Fruit fly (Drosophila melanogaster) whole organism, embryonic: Measurements from ENCODE around the gene ATPsynbeta.

Experiments used
- Atf3 ChIP-seq: fragments of 200-800 bp; sonication (Bioruptor generic); optimal IDR thresholded peaks from 3 replicates; lab custom pipeline; 2016; ENCODE audit warnings: missing biosample characterization, missing genetic modification characterization
- Bgb ChIP-seq: fragments of 200-800 bp; sonication (Bioruptor generic); IDR thresholded peaks from 2 replicates; pipeline ENCODE4 v1.3.6; 2022; ENCODE audit warnings: missing biosample characterization, missing genetic modification characterization; ENCODE audit not compliant: partially characterized antibody
- CG10462 ChIP-seq: fragments of 200-800 bp; sonication (Bioruptor generic); optimal IDR thresholded peaks from 2 replicates; lab custom pipeline; 2016; ENCODE audit warnings: missing biosample characterization, missing genetic modification characterization
- CG10979 ChIP-seq: fragments of 200-800 bp; sonication (Bioruptor generic); optimal IDR thresholded peaks from 2 replicates; lab custom pipeline; 2018; ENCODE audit warnings: missing biosample characterization, mild to moderate bottlenecking, missing genetic modification characterization, moderate library complexity
- CG11723 ChIP-seq: fragments of 200-800 bp; sonication (Bioruptor generic); optimal IDR thresholded peaks from 2 replicates; lab custom pipeline; 2017; ENCODE audit warnings: missing biosample characterization, mild to moderate bottlenecking, missing genetic modification characterization
- CG15011 ChIP-seq: fragments of 200-800 bp; sonication (Bioruptor generic); optimal IDR thresholded peaks from 3 replicates; lab custom pipeline; 2018; ENCODE audit warnings: missing biosample characterization, mild to moderate bottlenecking, missing genetic modification characterization
- CG1647 ChIP-seq: fragments of 200-800 bp; sonication (Bioruptor generic); optimal IDR thresholded peaks from 3 replicates; lab custom pipeline; 2016; ENCODE audit warnings: missing biosample characterization, missing genetic modification characterization
- CG16779 ChIP-seq: fragments of 200-800 bp; sonication (Bioruptor generic); IDR thresholded peaks from 2 replicates; pipeline ENCODE4 v1.3.6; 2022; ENCODE audit warnings: missing biosample characterization, missing genetic modification characterization
- CG16813 ChIP-seq: fragments of 200-800 bp; sonication (Bioruptor generic); IDR thresholded peaks from 3 replicates; pipeline ENCODE4 v1.3.6; 2022; ENCODE audit warnings: missing biosample characterization, missing genetic modification characterization; ENCODE audit not compliant: partially characterized antibody
- CG17361 ChIP-seq: fragments of 200-800 bp; sonication (Bioruptor generic); IDR thresholded peaks from 3 replicates; pipeline ENCODE4 v1.3.6; 2022; ENCODE audit warnings: missing biosample characterization, missing genetic modification characterization
- CG2678 ChIP-seq: fragments of 200-800 bp; sonication (Bioruptor generic); optimal IDR thresholded peaks from 3 replicates; lab custom pipeline; 2019; ENCODE audit warnings: missing biosample characterization, mild to moderate bottlenecking, missing genetic modification characterization, moderate library complexity
- CG3065 ChIP-seq: fragments of 200-800 bp; sonication (Bioruptor generic); optimal IDR thresholded peaks from 2 replicates; lab custom pipeline; 2016; ENCODE audit warnings: missing biosample characterization, missing genetic modification characterization
- CG31388 ChIP-seq: fragments of 200-800 bp; sonication (Bioruptor generic); optimal IDR thresholded peaks from 2 replicates; lab custom pipeline; 2016; ENCODE audit warnings: missing biosample characterization, missing genetic modification characterization
- CG4282 ChIP-seq: fragments of 200-800 bp; sonication (Bioruptor generic); optimal IDR thresholded peaks from 2 replicates; lab custom pipeline; 2016; ENCODE audit warnings: missing biosample characterization, missing genetic modification characterization
- CG6765 ChIP-seq: fragments of 200-800 bp; sonication (Bioruptor generic); optimal IDR thresholded peaks from 3 replicates; lab custom pipeline; 2017; ENCODE audit warnings: missing biosample characterization, mild to moderate bottlenecking, missing genetic modification characterization
- CG8290 ChIP-seq, 3 experiments: fragments of 200-800 bp; sonication (Bioruptor generic); optimal IDR thresholded peaks; 2 replicates each; lab custom pipeline; 2016 to 2019; ENCODE audit warnings: missing biosample characterization in 3 of 3, missing genetic modification characterization in 3 of 3, mild to moderate bottlenecking in 2 of 3, moderate library complexity in 1 of 3
- CG8388 ChIP-seq: fragments of 200-800 bp; sonication (Bioruptor generic); optimal IDR thresholded peaks from 2 replicates; lab custom pipeline; 2019; ENCODE audit warnings: missing biosample characterization, mild to moderate bottlenecking, missing genetic modification characterization, moderate library complexity
- CG8944 ChIP-seq: fragments of 200-800 bp; sonication (Bioruptor generic); optimal IDR thresholded peaks from 3 replicates; lab custom pipeline; 2016; ENCODE audit warnings: missing biosample characterization, missing genetic modification characterization
- CG9727 ChIP-seq: fragments of 200-800 bp; sonication (Bioruptor generic); optimal IDR thresholded peaks from 3 replicates; lab custom pipeline; 2017; ENCODE audit warnings: missing biosample characterization, mild to moderate bottlenecking, missing genetic modification characterization
- D19B ChIP-seq: fragments of 200-800 bp; sonication (Bioruptor generic); optimal IDR thresholded peaks from 2 replicates; lab custom pipeline; 2017; ENCODE audit warnings: missing biosample characterization, mild to moderate bottlenecking, missing genetic modification characterization
- Dek ChIP-seq: fragments of 200-800 bp; sonication (Bioruptor generic); optimal IDR thresholded peaks from 3 replicates; lab custom pipeline; 2019; ENCODE audit warnings: missing biosample characterization, mild to moderate bottlenecking, missing genetic modification characterization, moderate library complexity
- Dip2 ChIP-seq: fragments of 200-800 bp; sonication (Bioruptor generic); IDR thresholded peaks from 2 replicates; pipeline ENCODE4 v1.3.6; 2022; ENCODE audit warnings: missing biosample characterization, missing genetic modification characterization
- Dip3 ChIP-seq: fragments of 200-800 bp; sonication (Bioruptor generic); optimal IDR thresholded peaks from 3 replicates; lab custom pipeline; 2016; ENCODE audit warnings: missing biosample characterization, missing genetic modification characterization
- E2f1 ChIP-seq: fragments of 200-800 bp; sonication (Bioruptor generic); IDR thresholded peaks from 2 replicates; pipeline ENCODE4 v1.3.6; 2022; ENCODE audit warnings: missing biosample characterization, missing genetic modification characterization
- Hey ChIP-seq: fragments of 200-800 bp; sonication (Bioruptor generic); optimal IDR thresholded peaks from 3 replicates; lab custom pipeline; 2018; ENCODE audit warnings: missing biosample characterization, mild to moderate bottlenecking, missing genetic modification characterization
- HmgD ChIP-seq: fragments of 200-800 bp; sonication (Bioruptor generic); optimal IDR thresholded peaks from 3 replicates; lab custom pipeline; 2016; ENCODE audit warnings: missing biosample characterization, missing genetic modification characterization
- Hmx ChIP-seq: fragments of 200-800 bp; sonication (Bioruptor generic); optimal IDR thresholded peaks from 2 replicates; lab custom pipeline; 2016; ENCODE audit warnings: missing biosample characterization, missing genetic modification characterization
- Lhr ChIP-seq: fragments of 200-800 bp; sonication (Bioruptor generic); optimal IDR thresholded peaks from 3 replicates; lab custom pipeline; 2017; ENCODE audit warnings: mild to moderate bottlenecking, missing biosample characterization, missing genetic modification reagents, missing genetic modification characterization
- Mad ChIP-seq: fragments of 200-800 bp; sonication (Bioruptor generic); optimal IDR thresholded peaks from 2 replicates; lab custom pipeline; 2016; ENCODE audit warnings: missing biosample characterization, missing genetic modification characterization
- Neu2 ChIP-seq: fragments of 200-800 bp; sonication (Bioruptor generic); optimal IDR thresholded peaks from 3 replicates; lab custom pipeline; 2016; ENCODE audit warnings: missing biosample characterization, missing genetic modification characterization, borderline replicate concordance
- Poxn ChIP-seq: fragments of 200-800 bp; sonication (Bioruptor generic); IDR thresholded peaks from 2 replicates; pipeline ENCODE4 v1.3.6; 2022; ENCODE audit warnings: missing biosample characterization, missing genetic modification characterization
- Sox102F ChIP-seq: fragments of 200-800 bp; sonication (Bioruptor generic); optimal IDR thresholded peaks from 2 replicates; lab custom pipeline; 2018; ENCODE audit warnings: missing biosample characterization, mild to moderate bottlenecking, missing genetic modification characterization, moderate library complexity
- Stat92E ChIP-seq, 3 experiments: fragments of >200 bp in 2 of 3; fragments of 200-800 bp in 1 of 3; sonication (Bioruptor generic) in 1 of 3; optimal IDR thresholded peaks; 2 replicates each; lab custom pipeline; 2017 to 2019; ENCODE audit warnings: missing biosample characterization in 3 of 3, missing genetic modification characterization in 3 of 3, mild to moderate bottlenecking in 1 of 3, moderate library complexity in 1 of 3
- TFAM ChIP-seq: fragments of 200-800 bp; sonication (Bioruptor generic); optimal IDR thresholded peaks from 2 replicates; lab custom pipeline; 2017; ENCODE audit warnings: missing biosample characterization, missing genetic modification characterization, inconsistent platforms
- Xbp1 ChIP-seq: fragments of 200-800 bp; sonication (Bioruptor generic); optimal IDR thresholded peaks from 3 replicates; lab custom pipeline; 2016; ENCODE audit warnings: missing biosample characterization, mild to moderate bottlenecking, missing genetic modification characterization
- dmrt99B ChIP-seq: fragments of 200-800 bp; sonication (Bioruptor generic); optimal IDR thresholded peaks from 2 replicates; lab custom pipeline; 2018; ENCODE audit warnings: missing biosample characterization, mild to moderate bottlenecking, missing genetic modification characterization, moderate library complexity
- en ChIP-seq: fragments of 200-800 bp; sonication (Bioruptor generic); optimal IDR thresholded peaks from 2 replicates; lab custom pipeline; 2016; ENCODE audit warnings: missing biosample characterization, missing genetic modification characterization
- grau ChIP-seq: fragments of 200-800 bp; optimal IDR thresholded peaks from 3 replicates; lab custom pipeline; 2019; ENCODE audit warnings: missing biosample characterization, mild to moderate bottlenecking, missing genetic modification characterization, moderate library complexity
- hth ChIP-seq: fragments of >200 bp; optimal IDR thresholded peaks from 2 replicates; lab custom pipeline; 2017; ENCODE audit warnings: inconsistent platforms
- lbe ChIP-seq: fragments of 200-800 bp; sonication (Bioruptor generic); optimal IDR thresholded peaks from 2 replicates; lab custom pipeline; 2016; ENCODE audit warnings: missing biosample characterization, mild to moderate bottlenecking, missing genetic modification characterization
- prd ChIP-seq, 3 experiments: fragments of >200 bp in 2 of 3; fragments of 200-800 bp in 1 of 3; sonication (Bioruptor generic) in 1 of 3; optimal IDR thresholded peaks in 2 of 3; IDR thresholded peaks in 1 of 3; 2 replicates in 2 of 3; 3 replicates in 1 of 3; pipeline versions ENCODE4 v1.3.6 to Lab custom; 2017 to 2022; ENCODE audit warnings: missing biosample characterization in 1 of 3, missing genetic modification characterization in 1 of 3
- pzg ChIP-seq: fragments of 200-800 bp; sonication (Bioruptor generic); optimal IDR thresholded peaks from 3 replicates; lab custom pipeline; 2018; ENCODE audit warnings: missing biosample characterization, mild to moderate bottlenecking, missing genetic modification characterization, moderate library complexity
- row ChIP-seq: fragments of 200-800 bp; sonication (Bioruptor generic); IDR thresholded peaks from 3 replicates; pipeline ENCODE4 v1.3.6; 2022; ENCODE audit warnings: missing biosample characterization, missing genetic modification characterization
- ssp ChIP-seq: fragments of 200-800 bp; sonication (Bioruptor generic); IDR thresholded peaks from 2 replicates; pipeline ENCODE4 v1.3.6; 2022; ENCODE audit warnings: missing biosample characterization, missing genetic modification characterization
- stc ChIP-seq: fragments of 200-800 bp; sonication (Bioruptor generic); IDR thresholded peaks from 2 replicates; pipeline ENCODE4 v1.3.6; 2022; ENCODE audit warnings: missing biosample characterization, missing genetic modification characterization
- trem ChIP-seq: fragments of 200-800 bp; optimal IDR thresholded peaks from 3 replicates; lab custom pipeline; 2019; ENCODE audit warnings: missing biosample characterization, mild to moderate bottlenecking, missing genetic modification characterization, moderate library complexity
- yki ChIP-seq: fragments of >200 bp; optimal IDR thresholded peaks from 3 replicates; lab custom pipeline; 2018

ATPsynbeta gene

dm6 chr4:1061095-1061432, 29.8 kb downstream of the ATPsynbeta start (continued):
- TF ChIP-seq Lhr (GFP tag; lab: Kevin White, UChicago) (peak; percentile 30), trem (tag; lab: Kevin White, UChicago) (no peak), CG17361 (GFP tag; lab: Robert Waterston, UW) (peak; percentile 18; the same call in 1 of the 3 replicates), Xbp1 (peak; percentile 22), lbe (GFP tag; lab: Kevin White, UChicago) (no peak), CG11723 (peak; percentile 75), CG8290 (GFP tag; optimal IDR thresholded peaks at IDR 0.05; lab: Kevin White, UChicago) (no peak), CG8290 (tag; optimal IDR thresholded peaks at IDR 0.05; lab: Kevin White, UChicago) (peak in 1 of 2 experiments; percentile 42)

dm6 chr4:1062957-1063812, 31.9 kb downstream of the ATPsynbeta start:
- TF ChIP-seq Mad (no peak), pzg (no peak), CG10462 (no peak), D19B (GFP tag; lab: Kevin White, UChicago) (no peak), row (GFP tag; lab: Robert Waterston, UW) (0 out of 3 replicates have a peak, but pooled peaks have one; percentile 27), CG4282 (GFP tag; lab: Kevin White, UChicago) (no peak), Neu2 (GFP tag; lab: Kevin White, UChicago) (peak; percentile 27), TFAM (GFP tag; lab: Kevin White, UChicago) (no peak), CG8944 (GFP tag; lab: Kevin White, UChicago) (no peak), grau (tag; lab: Kevin White, UChicago) (no peak), Stat92E (GFP tag; optimal IDR thresholded peaks at IDR 0.05; lab: Kevin White, UChicago) (no peak), dmrt99B (tag; lab: Kevin White, UChicago) (peak; percentile 9), stc (GFP tag; lab: Robert Waterston, UW) (no peak), en (GFP tag; lab: Kevin White, UChicago) (no peak), Poxn (no peak), ssp (GFP tag; lab: Robert Waterston, UW) (no peak), CG2678 (peak; percentile 3), CG15011 (GFP tag; lab: Kevin White, UChicago) (no peak), E2f1 (GFP tag; lab: Robert Waterston, UW) (no peak), CG1647 (no peak), CG11723 (peak; percentile 67), Atf3 (GFP tag; lab: Kevin White, UChicago) (no peak), Hmx (no peak), CG16779 (GFP tag; lab: Robert Waterston, UW) (no peak), CG9727 (GFP tag; lab: Kevin White, UChicago) (no peak), CG6765 (GFP tag; lab: Kevin White, UChicago) (no peak), hth (lab: Kevin White, UChicago) (no peak), HmgD (GFP tag; lab: Kevin White, UChicago) (no peak), CG16813 (GFP tag; lab: Robert Waterston, UW) (no peak), Dip2 (GFP tag; lab: Robert Waterston, UW) (no peak), yki (lab: Kevin White, UChicago) (no peak), CG3065 (GFP tag; lab: Kevin White, UChicago) (no peak), Sox102F (GFP tag; lab: Kevin White, UChicago) (peak; percentile 18), CG8388 (GFP tag; lab: Kevin White, UChicago) (peak; percentile 93), Dip3 (no peak), Bgb (GFP tag; lab: Robert Waterston, UW) (no peak), prd (optimal IDR thresholded peaks at IDR 0.05; lab: Kevin White, UChicago) (no peak), prd (GFP tag; IDR thresholded peaks at IDR 0.05; lab: Robert Waterston, UW) (no peak), CG10979 (no peak), Hey (tag; lab: Kevin White, UChicago) (no peak), CG17361 (GFP tag; lab: Robert Waterston, UW) (0 out of 3 replicates have a peak, but pooled peaks have one; percentile 25), Dek (tag; lab: Kevin White, UChicago) (no peak), CG31388 (GFP tag; lab: Kevin White, UChicago) (no peak)
